Fruit fly (Drosophila melanogaster): ENCODE results near the gene Nnk.
A peak's percentile ranks its signal among the peaks of the same experiment; 100 is the strongest.

Gene Nnk

dm6 chr3R:17803025-17803424, 2.0 kb downstream of the Nnk start, which contains the start of gene CG17806 (continued):
- TF ChIP-seq ken (GFP tag; IDR thresholded peaks at IDR 0.05) (no peak), CG14667 (GFP tag; IDR thresholded peaks at IDR 0.05) (no peak), CG2120 (GFP tag; optimal IDR thresholded peaks at IDR 0.05) (no peak), Hr39 (optimal IDR thresholded peaks at IDR 0.05) (no peak), run (tag; optimal IDR thresholded peaks at IDR 0.05) (no peak), NC2α (GFP tag; optimal IDR thresholded peaks at IDR 0.05) (no peak), fd64A (GFP tag; optimal IDR thresholded peaks at IDR 0.05) (no peak), CG13775 (GFP tag; optimal IDR thresholded peaks at IDR 0.05) (no peak), CG9797 (GFP tag; optimal IDR thresholded peaks at IDR 0.05) (no peak), nau (GFP tag; optimal IDR thresholded peaks at IDR 0.05) (no peak), CG13287 (GFP tag; IDR thresholded peaks at IDR 0.05; ENCODE audit: partially characterized antibody) (no peak), onecut (GFP tag; IDR thresholded peaks at IDR 0.05) (no peak), CG10959 (GFP tag; IDR thresholded peaks at IDR 0.05) (no peak), Drgx (GFP tag; IDR thresholded peaks at IDR 0.05) (no peak), CG12769 (tag; optimal IDR thresholded peaks at IDR 0.05) (no peak), Neu2 (GFP tag; optimal IDR thresholded peaks at IDR 0.05; ENCODE audit: borderline replicate concordance) (no peak), NfI (GFP tag; optimal IDR thresholded peaks at IDR 0.05) (no peak), ase (GFP tag; IDR thresholded peaks at IDR 0.05) (no peak), CG4707 (GFP tag; optimal IDR thresholded peaks at IDR 0.05) (no peak), Fer3 (tag; optimal IDR thresholded peaks at IDR 0.05) (no peak), CG13296 (GFP tag; optimal IDR thresholded peaks at IDR 0.05) (peak; percentile 5), bab2 (GFP tag; optimal IDR thresholded peaks at IDR 0.05) (no peak), dmrt99B (tag; optimal IDR thresholded peaks at IDR 0.05) (no peak), CG30431 (GFP tag; optimal IDR thresholded peaks at IDR 0.05) (no peak), Hmr (GFP tag; optimal IDR thresholded peaks at IDR 0.05) (no peak), klu (GFP tag; IDR thresholded peaks at IDR 0.05) (no peak), Lpt (GFP tag; optimal IDR thresholded peaks at IDR 0.05) (no peak), trem (tag; optimal IDR thresholded peaks at IDR 0.05) (peak; percentile 9), Sin3A (optimal IDR thresholded peaks at IDR 0.05) (no peak), Hr78 (GFP tag; optimal IDR thresholded peaks at IDR 0.05) (no peak), CG7963 (GFP tag; IDR thresholded peaks at IDR 0.05; ENCODE audit: partially characterized antibody) (no peak), grn (GFP tag; optimal IDR thresholded peaks at IDR 0.05) (no peak), inv (GFP tag; IDR thresholded peaks at IDR 0.05; ENCODE audit: partially characterized antibody) (no peak), caup (GFP tag; optimal IDR thresholded peaks at IDR 0.05; ENCODE audit: severe bottlenecking) (no peak), her (GFP tag; optimal IDR thresholded peaks at IDR 0.05) (no peak), ara (GFP tag; IDR thresholded peaks at IDR 0.05) (no peak), CG10267 (tag; optimal IDR thresholded peaks at IDR 0.05) (peak; percentile 2), Sry-β (GFP tag; optimal IDR thresholded peaks at IDR 0.05) (no peak), CG7987 (GFP tag; optimal IDR thresholded peaks at IDR 0.05) (no peak), bsh (GFP tag; optimal IDR thresholded peaks at IDR 0.05) (no peak), Rfx (GFP tag; IDR thresholded peaks at IDR 0.05) (no peak), HmgZ (tag; optimal IDR thresholded peaks at IDR 0.05) (peak; percentile 25), org-1 (GFP tag; optimal IDR thresholded peaks at IDR 0.05) (no peak), Pdp1 (GFP tag; optimal IDR thresholded peaks at IDR 0.05) (no peak), MTF-1 (GFP tag; optimal IDR thresholded peaks at IDR 0.05; ENCODE audit: borderline replicate concordance) (no peak), CG10654 (GFP tag; optimal IDR thresholded peaks at IDR 0.05) (no peak), Eip74EF (GFP tag; optimal IDR thresholded peaks at IDR 0.05) (no peak), tll (GFP tag; optimal IDR thresholded peaks at IDR 0.05) (no peak), gem (tag; optimal IDR thresholded peaks at IDR 0.05) (peak; percentile 29), CG7839 (tag; optimal IDR thresholded peaks at IDR 0.05) (no peak), corto (GFP tag; optimal IDR thresholded peaks at IDR 0.05) (no peak)
